Worm (Caenorhabditis elegans) whole organism, dauer: Measurements from ENCODE around the gene C55C3.73.

ENCODE experiments used
- unc-62 ChIP-seq: sonication (generic microtip); optimal IDR thresholded peaks from 2 replicates; lab custom pipeline; 2017; ENCODE audit warnings: missing biosample characterization, missing genetic modification reagents, missing genetic modification characterization

Gene C55C3.73

ce11 chrIV:5659461-5659860 is 43.8 kb downstream of the C55C3.73 start:
- no peak for TF ChIP-seq unc-62 (GFP tag; lab: Kevin White, UChicago)

- no peak for TF ChIP-seq unc-62 (GFP tag; lab: Kevin White, UChicago)
These were observed 44.4 kb downstream of the C55C3.73 start for ce11 chrIV:5658897-5659296.

- no peak for TF ChIP-seq unc-62 (GFP tag; lab: Kevin White, UChicago)
These were observed 45.0 kb downstream of the C55C3.73 start for ce11 chrIV:5658225-5658624.

- TF ChIP-seq unc-62 (GFP tag; lab: Kevin White, UChicago), result no peak
These were observed 46.1 kb downstream of the C55C3.73 start for ce11 chrIV:5657126-5657666.

- TF ChIP-seq unc-62 (GFP tag; lab: Kevin White, UChicago), result no peak
These were observed 47.3 kb downstream of the C55C3.73 start for ce11 chrIV:5655966-5656389.

- TF ChIP-seq unc-62 (GFP tag; lab: Kevin White, UChicago), result no peak
These were observed 48.6 kb downstream of the C55C3.73 start for ce11 chrIV:5654693-5655092.

- TF ChIP-seq unc-62 (GFP tag; lab: Kevin White, UChicago), result no peak
These were observed 49.0 kb downstream of the C55C3.73 start for ce11 chrIV:5654203-5654602.

ce11 chrIV:5653649-5654048 is 49.6 kb downstream of the C55C3.73 start, which contains the start of gene clec-178:
Gene clec-178 (plus strand): TSS chrIV:5653949.
- TF ChIP-seq unc-62 (GFP tag; lab: Kevin White, UChicago), result no peak
